Worm (Caenorhabditis elegans) whole organism, mixed stage, embryonic: ENCODE data around the gene metr-1.

Experiments used
- ceh-43 ChIP-seq: fragments of 200-800 bp; sonication (Bioruptor generic); optimal IDR thresholded peaks from 2 replicates; lab custom pipeline; 2018; ENCODE audit warnings: mild to moderate bottlenecking, missing genetic modification characterization, moderate library complexity, missing compliant biosample characterization
- nhr-12 ChIP-seq: fragments of 150-350 bp; optimal IDR thresholded peaks from 2 replicates; lab custom pipeline; 2014; ENCODE audit warnings: missing biosample characterization, missing genetic modification characterization
- pha-4 ChIP-seq: fragments of 150-350 bp; optimal IDR thresholded peaks from 2 replicates; lab custom pipeline; 2018; ENCODE audit warnings: missing biosample characterization, missing genetic modification reagents, missing genetic modification characterization
- sptf-1 ChIP-seq: sonication (generic microtip); optimal IDR thresholded peaks from 2 replicates; lab custom pipeline; 2017; ENCODE audit warnings: mild to moderate bottlenecking, missing genetic modification characterization, moderate library complexity, missing compliant biosample characterization

- TF ChIP-seq ceh-43 (no peak), nhr-12 (tag; lab: Kevin White, UChicago) (no peak), sptf-1 (tag; lab: Kevin White, UChicago) (no peak), pha-4 (tag; lab: Kevin White, UChicago) (no peak)
Observed at ce11 chrII:10917174-10917573, 9.2 kb upstream of the metr-1 start, which contains the start of gene F44F4.10.
